Worm (Caenorhabditis elegans): ENCODE results near the gene sri-70.
"Not testable (repeated sequence)": the region's sequence is repeated elsewhere in the genome, so short reads cannot be mapped to it uniquely, and the experiment has no call there.

Gene sri-70

ce11 chrV:17261385-17261784 is 41.5 kb upstream of the sri-70 start:
- TF ChIP-seq mab-5 (tag; optimal IDR thresholded peaks at IDR 0.05) (no peak), sma-9 (GFP tag; optimal IDR thresholded peaks at IDR 0.05) (no peak), sma-9 (tag; optimal IDR thresholded peaks at IDR 0.05) (no peak), R02D3.7 (tag; optimal IDR thresholded peaks at IDR 0.05) (no peak), lin-13 (GFP tag; optimal IDR thresholded peaks at IDR 0.05) (no peak), unc-62 (GFP tag; optimal IDR thresholded peaks at IDR 0.05) (no peak), unc-39 (tag; optimal IDR thresholded peaks at IDR 0.05) (no peak), dmd-4 (tag; optimal IDR thresholded peaks at IDR 0.05) (no peak), nhr-10 (tag; optimal IDR thresholded peaks at IDR 0.05) (no peak), aly-2 (tag; optimal IDR thresholded peaks at IDR 0.05) (no peak), ztf-11 (tag; optimal IDR thresholded peaks at IDR 0.05) (no peak), zag-1 (tag; optimal IDR thresholded peaks at IDR 0.05) (no peak), nhr-23 (tag; optimal IDR thresholded peaks at IDR 0.05) (no peak), snpc-4 (tag; optimal IDR thresholded peaks at IDR 0.05) (no peak), nhr-21 (tag; optimal IDR thresholded peaks at IDR 0.05) (no peak), peb-1 (tag; optimal IDR thresholded peaks at IDR 0.05) (no peak), C34F6.9 (tag; optimal IDR thresholded peaks at IDR 0.05) (no peak), nhr-6 (tag; optimal IDR thresholded peaks at IDR 0.05) (no peak), fos-1 (tag; optimal IDR thresholded peaks at IDR 0.05) (no peak), nhr-129 (tag; optimal IDR thresholded peaks at IDR 0.05) (no peak)

- TF ChIP-seq sem-4 (tag; optimal IDR thresholded peaks at IDR 0.05); ama-1 (optimal IDR thresholded peaks at IDR 0.05); C34F6.9 (tag; optimal IDR thresholded peaks at IDR 0.05): not testable (repeated sequence)
Measured at ce11 chrV:17264855-17265254, 38.0 kb upstream of the sri-70 start, which contains the start of gene K10G4.3. TSS of gene K10G4.3 (minus strand) at chrV:17264955.

- TF ChIP-seq snpc-4 (tag; optimal IDR thresholded peaks at IDR 0.05) (no peak), mab-5 (tag; optimal IDR thresholded peaks at IDR 0.05) (no peak), ceh-82 (tag; optimal IDR thresholded peaks at IDR 0.05) (no peak), nhr-21 (tag; optimal IDR thresholded peaks at IDR 0.05) (no peak)
Measured at ce11 chrV:17272112-17272511, 30.7 kb upstream of the sri-70 start.

DNA sequence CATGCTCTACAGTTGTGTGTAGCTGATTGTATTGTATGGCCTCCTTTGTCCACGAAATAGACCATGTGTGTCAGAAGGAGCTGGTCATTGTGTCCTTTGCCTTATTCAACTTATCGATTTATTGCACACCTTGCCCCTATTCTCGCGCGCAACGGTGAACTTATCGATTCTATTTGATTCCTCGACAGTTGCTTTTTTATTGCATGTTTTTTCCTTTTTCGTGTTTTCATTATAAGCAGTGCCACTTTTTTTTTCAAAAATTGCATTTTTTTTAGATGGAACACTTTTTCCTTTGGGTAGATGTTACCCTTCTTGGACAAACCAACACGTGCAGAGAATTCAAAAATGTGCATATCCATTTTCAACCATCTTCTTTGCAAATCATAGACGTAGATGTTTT is 29.6 kb upstream of the sri-70 start, which contains the start of gene K10G4.10:
Gene K10G4.10, plus strand, starts transcription at position 301 of the 400 bp plus-strand sequence.
- TF ChIP-seq nhr-10 (tag; optimal IDR thresholded peaks at IDR 0.05) = no peak
- no peak for TF ChIP-seq aly-2 (tag; optimal IDR thresholded peaks at IDR 0.05)
- TF ChIP-seq ceh-82 (tag; optimal IDR thresholded peaks at IDR 0.05) = no peak
- no peak for TF ChIP-seq gmeb-1 (tag; optimal IDR thresholded peaks at IDR 0.05)
- TF ChIP-seq fos-1 (tag; optimal IDR thresholded peaks at IDR 0.05) = no peak
- no peak for TF ChIP-seq snpc-4 (tag; optimal IDR thresholded peaks at IDR 0.05)
- TF ChIP-seq unc-39 (tag; optimal IDR thresholded peaks at IDR 0.05) = no peak
- no peak for TF ChIP-seq F13H6.1 (tag; optimal IDR thresholded peaks at IDR 0.05)
- TF ChIP-seq mbf-1 (tag; optimal IDR thresholded peaks at IDR 0.05) = no peak
- no peak for TF ChIP-seq sma-9 (GFP tag; optimal IDR thresholded peaks at IDR 0.05)
- TF ChIP-seq sma-9 (tag; optimal IDR thresholded peaks at IDR 0.05) = no peak
- TF ChIP-seq zag-1 (tag; optimal IDR thresholded peaks at IDR 0.05) = no peak
- TF ChIP-seq lsy-2 (tag; optimal IDR thresholded peaks at IDR 0.05) = no peak
- TF ChIP-seq unc-62 (GFP tag; optimal IDR thresholded peaks at IDR 0.05) = no peak
- no peak for TF ChIP-seq C34F6.9 (tag; optimal IDR thresholded peaks at IDR 0.05)
- no peak for TF ChIP-seq R02D3.7 (tag; optimal IDR thresholded peaks at IDR 0.05)
- no peak for TF ChIP-seq ceh-16 (tag; optimal IDR thresholded peaks at IDR 0.05)

DNA sequence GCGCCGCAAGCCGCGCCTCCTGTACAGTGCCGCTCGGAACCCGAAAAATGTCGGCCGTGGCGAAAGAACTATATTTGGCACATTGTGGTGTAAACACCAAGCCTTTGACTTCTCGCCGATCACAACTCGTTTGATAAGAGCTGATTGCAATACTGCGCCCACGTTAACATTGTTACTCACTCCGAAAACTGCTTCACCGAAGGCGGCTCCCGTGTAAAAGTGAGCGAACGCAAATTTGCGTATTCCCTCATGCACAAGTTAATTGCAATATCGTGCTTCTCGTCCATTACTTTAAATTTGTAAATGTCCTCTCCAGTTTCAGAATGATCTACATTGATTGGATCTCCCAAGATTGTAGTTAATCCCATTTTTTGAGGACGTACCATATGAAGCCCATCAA is 18.7 kb upstream of the sri-70 start:
- TF ChIP-seq egl-27 (tag; optimal IDR thresholded peaks at IDR 0.05) = no peak
- TF ChIP-seq dmd-4 (tag; optimal IDR thresholded peaks at IDR 0.05) = no peak
- TF ChIP-seq alr-1 (tag; optimal IDR thresholded peaks at IDR 0.05) = no peak
- TF ChIP-seq skn-1 (tag; optimal IDR thresholded peaks at IDR 0.05) = no peak
- TF ChIP-seq nhr-25 (tag; optimal IDR thresholded peaks at IDR 0.05) = no peak
- no peak for TF ChIP-seq nhr-77 (tag; optimal IDR thresholded peaks at IDR 0.05)
- no peak for TF ChIP-seq sma-3 (GFP tag; optimal IDR thresholded peaks at IDR 0.05)
- TF ChIP-seq blmp-1 (tag; optimal IDR thresholded peaks at IDR 0.05; ENCODE audit: insufficient read depth) = no peak
- no peak for TF ChIP-seq crh-2 (tag; optimal IDR thresholded peaks at IDR 0.05)
- TF ChIP-seq zag-1 (tag; optimal IDR thresholded peaks at IDR 0.05) = no peak
- no peak for TF ChIP-seq F13H6.1 (tag; optimal IDR thresholded peaks at IDR 0.05)

Data from whole organism, L2 larva.